Worm (Caenorhabditis elegans) whole organism, L2 larva: Measurements from ENCODE around the gene VC5.2.

ENCODE experiments used
- Y55F3AM.14 ChIP-seq: fragments of 200-800 bp; sonication (Bioruptor generic); optimal IDR thresholded peaks from 2 replicates; lab custom pipeline; 2018; ENCODE audit warnings: mild to moderate bottlenecking, missing genetic modification characterization, missing compliant biosample characterization
- blmp-1 ChIP-seq: sonication (generic microtip); optimal IDR thresholded peaks from 2 replicates; lab custom pipeline; 2017; ENCODE audit warnings: missing genetic modification characterization, mild to moderate bottlenecking, missing compliant biosample characterization, antibody characterized with exemption, moderate library complexity; ENCODE audit not compliant: insufficient read depth
- dmd-4 ChIP-seq: sonication (generic microtip); optimal IDR thresholded peaks from 2 replicates; lab custom pipeline; 2017; ENCODE audit warnings: missing biosample characterization, missing genetic modification characterization
- lsy-2 ChIP-seq, 2 experiments: fragments of 150-350 bp in 1 of 2; sonication (generic microtip) in 1 of 2; optimal IDR thresholded peaks; 2 replicates each; lab custom pipeline; 2014 to 2017; ENCODE audit warnings: missing biosample characterization in 2 of 2, missing genetic modification characterization in 2 of 2
- mdl-1 ChIP-seq, 2 experiments: fragments of 150-350 bp in 1 of 2; sonication (generic microtip) in 1 of 2; optimal IDR thresholded peaks; 2 replicates each; lab custom pipeline; 2017; ENCODE audit warnings: missing biosample characterization in 2 of 2, missing genetic modification characterization in 2 of 2
- nhr-11 ChIP-seq: fragments of 150-350 bp; optimal IDR thresholded peaks from 2 replicates; lab custom pipeline; 2014; ENCODE audit warnings: missing biosample characterization, missing genetic modification characterization
- nhr-12 ChIP-seq: fragments of 150-350 bp; optimal IDR thresholded peaks from 2 replicates; lab custom pipeline; 2014; ENCODE audit warnings: missing biosample characterization, missing genetic modification characterization
- nhr-23 ChIP-seq: fragments of 150-350 bp; optimal IDR thresholded peaks from 2 replicates; lab custom pipeline; 2014; ENCODE audit warnings: missing biosample characterization, missing genetic modification reagents, missing genetic modification characterization
- nhr-77 ChIP-seq: fragments of 150-350 bp; optimal IDR thresholded peaks from 2 replicates; lab custom pipeline; 2014; ENCODE audit warnings: missing biosample characterization, missing genetic modification characterization
- unc-39 ChIP-seq: fragments of 150-350 bp; optimal IDR thresholded peaks from 2 replicates; lab custom pipeline; 2014; ENCODE audit warnings: missing biosample characterization, missing genetic modification characterization
- unc-55 ChIP-seq: fragments of 150-350 bp; sonication (generic microtip); optimal IDR thresholded peaks from 3 replicates; lab custom pipeline; 2014; ENCODE audit warnings: missing biosample characterization, missing genetic modification reagents, missing genetic modification characterization
- unc-62 ChIP-seq: fragments of 150-350 bp; optimal IDR thresholded peaks from 2 replicates; lab custom pipeline; 2014; ENCODE audit warnings: missing biosample characterization, missing genetic modification reagents, missing genetic modification characterization
- zag-1 ChIP-seq: fragments of 150-350 bp; optimal IDR thresholded peaks from 2 replicates; lab custom pipeline; 2014; ENCODE audit warnings: missing biosample characterization, missing genetic modification characterization
- ztf-4 ChIP-seq: fragments of 150-350 bp; optimal IDR thresholded peaks from 2 replicates; lab custom pipeline; 2014; ENCODE audit warnings: missing biosample characterization, missing genetic modification characterization

DNA sequence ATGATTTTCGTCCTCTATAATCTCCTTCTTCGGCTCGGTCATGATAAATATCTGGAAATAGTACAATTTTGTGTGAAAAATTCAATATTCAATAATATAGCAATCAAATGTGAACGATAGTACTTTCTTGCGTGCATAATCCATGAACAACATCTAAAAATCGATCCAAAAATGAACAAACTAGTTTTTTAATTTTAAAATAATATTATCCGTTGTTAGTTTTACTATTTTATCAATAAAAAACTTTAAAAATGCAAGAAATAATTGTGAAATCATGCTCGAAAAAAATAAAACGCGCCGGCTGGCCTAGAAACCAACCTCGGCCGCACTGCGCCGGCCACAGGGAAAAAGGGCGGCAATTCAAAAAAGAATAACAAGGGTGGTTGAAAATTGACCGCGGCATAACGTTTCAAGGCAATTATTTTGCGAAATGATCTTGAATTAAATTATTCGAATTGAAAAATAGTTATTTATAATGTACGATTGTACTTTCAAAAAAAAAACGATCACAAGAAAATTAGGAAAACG lies 1.1 kb upstream of the VC5.2 start, which contains the start of gene mys-1:
- TF ChIP-seq ztf-4 (no peak), lsy-2 (tag; optimal IDR thresholded peaks at IDR 0.05; lab: Kevin White, UChicago) (peak in 1 of 2 experiments; percentile 69), Y55F3AM.14 (GFP tag; lab: Kevin White, UChicago) (no peak), blmp-1 (no peak), nhr-12 (no peak), unc-39 (no peak), nhr-77 (tag; lab: Kevin White, UChicago) (no peak), mdl-1 (tag; optimal IDR thresholded peaks at IDR 0.05; lab: Kevin White, UChicago) (no peak), nhr-11 (tag; lab: Kevin White, UChicago) (no peak), unc-55 (GFP tag; lab: Kevin White, UChicago) (peak; percentile 63), unc-62 (GFP tag; lab: Kevin White, UChicago) (no peak), nhr-23 (tag; lab: Kevin White, UChicago) (no peak), dmd-4 (no peak), zag-1 (tag; lab: Kevin White, UChicago) (no peak)
